Worm (Caenorhabditis elegans) whole organism, L1 larva: ENCODE data around the gene pqn-71.

Experiments
- ama-1 ChIP-seq: fragments of 150-350 bp; optimal IDR thresholded peaks from 2 replicates; lab custom pipeline; 2014
- hpl-2 ChIP-seq: fragments of 150-350 bp; optimal IDR thresholded peaks from 2 replicates; lab custom pipeline; 2014; ENCODE audit warnings: missing biosample characterization, missing genetic modification reagents, missing genetic modification characterization
- jun-1 ChIP-seq: fragments of 150-350 bp; optimal IDR thresholded peaks from 2 replicates; lab custom pipeline; 2014; ENCODE audit warnings: missing biosample characterization, missing genetic modification reagents, missing genetic modification characterization
- mep-1 ChIP-seq: fragments of 150-350 bp; optimal IDR thresholded peaks from 2 replicates; lab custom pipeline; 2014; ENCODE audit warnings: missing biosample characterization, missing genetic modification characterization
- snpc-4 ChIP-seq: fragments of 150-350 bp; optimal IDR thresholded peaks from 2 replicates; lab custom pipeline; 2014; ENCODE audit warnings: missing biosample characterization, missing genetic modification characterization
- snu-23 ChIP-seq: sonication (generic microtip); optimal IDR thresholded peaks from 2 replicates; lab custom pipeline; 2016; ENCODE audit warnings: missing genetic modification characterization, missing compliant biosample characterization
- tbx-2 ChIP-seq: sonication (generic microtip); optimal IDR thresholded peaks from 2 replicates; lab custom pipeline; 2016; ENCODE audit warnings: missing genetic modification characterization, missing compliant biosample characterization

ce11 chrV:15497731-15498130, 32.3 kb downstream of the pqn-71 start:
- TF ChIP-seq tbx-2 (peak; percentile 19), hpl-2 (GFP tag; lab: Kevin White, UChicago) (no peak), ama-1 (lab: Kevin White, UChicago) (no peak), mep-1 (tag; lab: Kevin White, UChicago) (no peak), snu-23 (no peak), snpc-4 (no peak), jun-1 (tag; lab: Kevin White, UChicago) (peak; percentile 82)
